Worm (Caenorhabditis elegans) whole organism, L2 larva: ENCODE measurements around the gene Y43C5A.3.
A peak's percentile ranks its signal among the peaks of the same experiment; 100 is the strongest.

Experiments used
- C34F6.9 ChIP-seq: fragments of 150-350 bp; optimal IDR thresholded peaks from 2 replicates; lab custom pipeline; 2014; ENCODE audit warnings: missing biosample characterization, missing genetic modification characterization
- Y55F3AM.14 ChIP-seq: fragments of 200-800 bp; sonication (Bioruptor generic); optimal IDR thresholded peaks from 2 replicates; lab custom pipeline; 2018; ENCODE audit warnings: mild to moderate bottlenecking, missing genetic modification characterization, missing compliant biosample characterization
- ZK546.5 ChIP-seq: sonication (generic microtip); optimal IDR thresholded peaks from 2 replicates; lab custom pipeline; 2017; ENCODE audit warnings: missing biosample characterization, missing genetic modification characterization
- alr-1 ChIP-seq: fragments of 150-350 bp; optimal IDR thresholded peaks from 2 replicates; lab custom pipeline; 2014; ENCODE audit warnings: missing biosample characterization, missing genetic modification characterization
- aly-2 ChIP-seq: fragments of 150-350 bp; optimal IDR thresholded peaks from 2 replicates; lab custom pipeline; 2014; ENCODE audit warnings: missing biosample characterization, missing genetic modification characterization
- blmp-1 ChIP-seq: sonication (generic microtip); optimal IDR thresholded peaks from 2 replicates; lab custom pipeline; 2017; ENCODE audit warnings: missing genetic modification characterization, mild to moderate bottlenecking, missing compliant biosample characterization, antibody characterized with exemption, moderate library complexity; ENCODE audit not compliant: insufficient read depth
- ceh-16 ChIP-seq: fragments of 150-350 bp; optimal IDR thresholded peaks from 2 replicates; lab custom pipeline; 2014; ENCODE audit warnings: missing biosample characterization, missing genetic modification characterization
- crh-2 ChIP-seq: sonication (generic microtip); optimal IDR thresholded peaks from 2 replicates; lab custom pipeline; 2017; ENCODE audit warnings: missing biosample characterization, missing genetic modification characterization
- dmd-4 ChIP-seq: sonication (generic microtip); optimal IDR thresholded peaks from 2 replicates; lab custom pipeline; 2017; ENCODE audit warnings: missing biosample characterization, missing genetic modification characterization
- egl-27 ChIP-seq: sonication (generic microtip); optimal IDR thresholded peaks from 3 replicates; lab custom pipeline; 2017; ENCODE audit warnings: missing biosample characterization, missing genetic modification reagents, missing genetic modification characterization
- fos-1 ChIP-seq: fragments of 150-350 bp; optimal IDR thresholded peaks from 2 replicates; lab custom pipeline; 2014; ENCODE audit warnings: missing biosample characterization, missing genetic modification characterization
- gmeb-1 ChIP-seq: fragments of 150-350 bp; optimal IDR thresholded peaks from 2 replicates; lab custom pipeline; 2014; ENCODE audit warnings: missing biosample characterization, missing genetic modification characterization
- lin-13 ChIP-seq: fragments of 150-350 bp; optimal IDR thresholded peaks from 2 replicates; lab custom pipeline; 2014; ENCODE audit warnings: missing biosample characterization, missing genetic modification reagents, missing genetic modification characterization
- lin-39 ChIP-seq: fragments of 150-350 bp; optimal IDR thresholded peaks from 2 replicates; lab custom pipeline; 2014; ENCODE audit warnings: missing biosample characterization, missing genetic modification reagents, missing genetic modification characterization
- mab-5 ChIP-seq: fragments of 150-350 bp; optimal IDR thresholded peaks from 2 replicates; lab custom pipeline; 2014; ENCODE audit warnings: missing biosample characterization, missing genetic modification characterization
- mbf-1 ChIP-seq: sonication (generic microtip); optimal IDR thresholded peaks from 2 replicates; lab custom pipeline; 2017; ENCODE audit warnings: missing biosample characterization, missing genetic modification characterization
- nhr-10 ChIP-seq: sonication (generic microtip); optimal IDR thresholded peaks from 2 replicates; lab custom pipeline; 2017; ENCODE audit warnings: missing biosample characterization, missing genetic modification characterization
- nhr-11 ChIP-seq: fragments of 150-350 bp; optimal IDR thresholded peaks from 2 replicates; lab custom pipeline; 2014; ENCODE audit warnings: missing biosample characterization, missing genetic modification characterization
- nhr-23 ChIP-seq: fragments of 150-350 bp; optimal IDR thresholded peaks from 2 replicates; lab custom pipeline; 2014; ENCODE audit warnings: missing biosample characterization, missing genetic modification reagents, missing genetic modification characterization
- nhr-25 ChIP-seq: fragments of 150-350 bp; sonication (generic microtip); optimal IDR thresholded peaks from 3 replicates; lab custom pipeline; 2014; ENCODE audit warnings: missing biosample characterization, missing genetic modification characterization
- nhr-77 ChIP-seq: fragments of 150-350 bp; optimal IDR thresholded peaks from 2 replicates; lab custom pipeline; 2014; ENCODE audit warnings: missing biosample characterization, missing genetic modification characterization
- peb-1 ChIP-seq: fragments of 150-350 bp; optimal IDR thresholded peaks from 2 replicates; lab custom pipeline; 2014; ENCODE audit warnings: missing biosample characterization, missing genetic modification characterization
- sem-4 ChIP-seq: fragments of 150-350 bp; optimal IDR thresholded peaks from 2 replicates; lab custom pipeline; 2014; ENCODE audit warnings: missing biosample characterization, missing genetic modification reagents, missing genetic modification characterization
- skn-1 ChIP-seq: sonication (generic microtip); optimal IDR thresholded peaks from 2 replicates; lab custom pipeline; 2017; ENCODE audit warnings: missing biosample characterization, missing genetic modification characterization
- snpc-4 ChIP-seq: fragments of 150-350 bp; optimal IDR thresholded peaks from 2 replicates; lab custom pipeline; 2014; ENCODE audit warnings: missing biosample characterization, missing genetic modification characterization
- unc-39 ChIP-seq: fragments of 150-350 bp; optimal IDR thresholded peaks from 2 replicates; lab custom pipeline; 2014; ENCODE audit warnings: missing biosample characterization, missing genetic modification characterization
- unc-62 ChIP-seq: fragments of 150-350 bp; optimal IDR thresholded peaks from 2 replicates; lab custom pipeline; 2014; ENCODE audit warnings: missing biosample characterization, missing genetic modification reagents, missing genetic modification characterization
- zag-1 ChIP-seq: fragments of 150-350 bp; optimal IDR thresholded peaks from 2 replicates; lab custom pipeline; 2014; ENCODE audit warnings: missing biosample characterization, missing genetic modification characterization
- ztf-1 ChIP-seq: fragments of 200-800 bp; sonication (Bioruptor generic); conservative IDR thresholded peaks from 2 replicates; pipeline ENCODE4 v1.3.6; 2022; ENCODE audit warnings: missing genetic modification characterization, missing compliant biosample characterization
- ztf-11 ChIP-seq: sonication (generic microtip); optimal IDR thresholded peaks from 2 replicates; lab custom pipeline; 2017; ENCODE audit warnings: missing biosample characterization, missing genetic modification characterization
- ztf-4 ChIP-seq: fragments of 150-350 bp; optimal IDR thresholded peaks from 2 replicates; lab custom pipeline; 2014; ENCODE audit warnings: missing biosample characterization, missing genetic modification characterization

Gene Y43C5A.3

DNA sequence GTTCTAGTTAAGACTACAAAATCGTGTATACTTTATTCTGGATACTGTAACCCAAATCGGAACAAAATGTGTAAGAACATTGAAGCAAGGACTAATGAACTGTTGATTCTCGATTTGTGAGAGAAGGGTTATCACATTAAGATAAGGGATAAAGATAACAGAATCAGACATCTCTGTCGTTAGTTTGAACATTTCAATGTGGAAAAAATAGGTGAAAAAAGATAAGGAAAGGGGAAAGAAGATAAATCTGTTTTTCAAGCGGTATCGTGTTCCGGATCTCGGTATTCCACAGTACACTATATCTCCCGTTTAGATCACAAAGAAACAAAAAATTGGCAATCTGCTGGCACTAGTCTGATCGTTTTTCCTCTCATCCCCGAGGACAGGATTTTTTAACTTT is 12.8 kb upstream of the Y43C5A.3 start (continued):
- TF ChIP-seq blmp-1 (tag; lab: Kevin White, UChicago) (peak; percentile 19), fos-1 (peak; percentile 7), ztf-1 (GFP tag; lab: Robert Waterston, UW) (no peak), skn-1 (no peak), egl-27 (tag; lab: Kevin White, UChicago) (peak; percentile 46), alr-1 (tag; lab: Kevin White, UChicago) (no peak), nhr-77 (tag; lab: Kevin White, UChicago) (no peak), mbf-1 (tag; lab: Kevin White, UChicago) (no peak), ztf-11 (tag; lab: Kevin White, UChicago) (no peak), nhr-23 (no peak), peb-1 (tag; lab: Kevin White, UChicago) (no peak), snpc-4 (no peak)

DNA sequence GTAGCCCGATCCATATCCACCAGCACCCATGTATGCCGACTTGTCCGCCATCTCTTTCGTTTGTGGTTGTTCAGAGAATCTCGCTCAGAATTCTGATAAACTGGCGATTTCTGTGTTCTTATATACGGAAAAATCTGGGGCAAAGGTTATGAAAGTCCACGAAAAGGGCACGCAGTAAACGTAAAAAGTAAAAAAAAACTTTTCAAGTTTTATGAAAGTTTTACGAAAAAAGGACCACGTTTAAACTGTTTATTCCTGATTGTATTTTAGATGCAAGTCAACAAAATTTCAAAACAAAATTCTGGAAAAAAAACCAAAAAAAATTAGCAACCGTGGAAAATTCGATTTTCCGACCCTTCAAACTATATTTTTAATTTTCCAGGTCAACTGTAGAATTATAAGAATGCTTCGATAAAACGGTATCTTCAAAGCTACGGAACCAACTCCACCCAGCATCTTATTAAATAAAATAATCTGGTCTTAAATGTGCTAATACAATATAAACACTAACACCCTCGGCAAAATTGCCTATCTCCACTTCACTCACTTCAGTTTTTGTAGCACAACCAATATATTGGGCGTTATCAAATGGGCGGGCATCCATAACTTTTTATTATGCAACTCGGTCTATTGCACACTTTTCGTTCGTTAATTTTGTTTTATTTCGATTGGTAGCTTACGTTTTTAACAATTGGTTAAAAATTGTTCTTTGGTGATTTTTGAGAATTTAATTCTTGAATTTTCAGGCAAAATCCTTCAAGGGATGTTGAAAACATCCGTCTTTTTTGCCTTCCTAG is 4.5 kb upstream of the Y43C5A.3 start, which contains the start of the genes nspd-7 and Y43C5A.2:
Gene nspd-7, minus strand, starts transcription at position 51 of the 797 bp plus-strand sequence.
Gene Y43C5A.2, plus strand, starts transcription at position 747 of the 797 bp plus-strand sequence.
- TF ChIP-seq crh-2 (peak; percentile 9), zag-1 (tag; lab: Kevin White, UChicago) (no peak), nhr-11 (no peak)

ce11 chrIV:10273360-10273759 is 476 bp upstream of the Y43C5A.3 start:
- TF ChIP-seq ztf-4 (tag; lab: Kevin White, UChicago) (no peak), lin-39 (tag; lab: Kevin White, UChicago) (no peak)
- TF ChIP-seq, all 48 proteins: peak for 0

- TF ChIP-seq gmeb-1 (tag; lab: Kevin White, UChicago): no peak
- TF ChIP-seq ztf-1 (GFP tag; lab: Robert Waterston, UW): no peak
- TF ChIP-seq nhr-11: no peak
- TF ChIP-seq nhr-10 (tag; lab: Kevin White, UChicago): no peak
Measured at ce11 chrIV:10275050-10275449, 1.2 kb downstream of the Y43C5A.3 start.

- no peak for TF ChIP-seq nhr-25
- TF ChIP-seq dmd-4 (tag; lab: Kevin White, UChicago): no peak
- TF ChIP-seq ztf-1 (GFP tag; lab: Robert Waterston, UW): no peak
- TF ChIP-seq unc-62 (GFP tag; lab: Kevin White, UChicago): no peak
- no peak for TF ChIP-seq C34F6.9 (tag; lab: Kevin White, UChicago)
- TF ChIP-seq ceh-16 (tag; lab: Kevin White, UChicago): no peak
- no peak for TF ChIP-seq lin-13
- TF ChIP-seq aly-2: no peak
- no peak for TF ChIP-seq egl-27 (tag; lab: Kevin White, UChicago)
- no peak for TF ChIP-seq zag-1 (tag; lab: Kevin White, UChicago)
Measured at ce11 chrIV:10276960-10277359, 3.1 kb downstream of the Y43C5A.3 start, which contains the start of gene Y43C5A.7. Gene Y43C5A.7, plus strand, starts transcription at chrIV:10277260.

DNA sequence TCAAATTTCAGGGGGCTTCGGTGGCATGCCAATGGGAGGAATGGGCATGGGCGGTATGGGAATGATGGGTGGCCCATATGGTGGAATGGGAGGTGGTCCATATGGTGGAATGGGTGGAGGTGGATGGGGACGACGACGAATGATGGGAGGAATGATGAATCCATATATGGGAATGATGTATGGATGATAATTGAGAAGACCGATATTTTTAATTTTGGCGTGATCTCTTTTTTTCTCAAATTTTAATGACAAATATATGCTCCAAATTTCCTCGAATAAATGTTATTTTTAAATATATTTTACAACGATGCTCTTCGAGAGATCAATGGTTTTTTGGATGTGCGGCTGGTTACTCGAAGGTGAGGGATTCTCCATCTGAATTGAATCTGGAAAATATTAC is 3.9 kb downstream of the Y43C5A.3 start, which contains the start of gene Y43C5A.4:
Gene Y43C5A.4, plus strand, starts transcription at position 301 of the 400 bp plus-strand sequence.
- TF ChIP-seq nhr-10 (tag; lab: Kevin White, UChicago) (no peak), peb-1 (tag; lab: Kevin White, UChicago) (no peak), nhr-77 (tag; lab: Kevin White, UChicago) (no peak), ZK546.5 (tag; lab: Kevin White, UChicago) (no peak), mbf-1 (tag; lab: Kevin White, UChicago) (no peak), nhr-23 (no peak), lin-13 (no peak), unc-39 (no peak), sem-4 (tag; lab: Kevin White, UChicago) (no peak), fos-1 (no peak), Y55F3AM.14 (GFP tag; lab: Kevin White, UChicago) (no peak), mab-5 (no peak), gmeb-1 (tag; lab: Kevin White, UChicago) (no peak), skn-1 (no peak), ztf-11 (tag; lab: Kevin White, UChicago) (no peak)
